Fruit fly (Drosophila melanogaster) whole organism, prepupa: ENCODE data around the gene Tsp.
A peak's percentile ranks its signal among the peaks of the same experiment; 100 is the strongest.

Source experiments
- CG10631 ChIP-seq: fragments of 200-800 bp; sonication (Bioruptor generic); optimal IDR thresholded peaks from 2 replicates; lab custom pipeline; 2016; ENCODE audit warnings: missing biosample characterization, missing genetic modification characterization
- CG10669 ChIP-seq: fragments of 200-800 bp; sonication (Bioruptor generic); optimal IDR thresholded peaks from 3 replicates; lab custom pipeline; 2018; ENCODE audit warnings: missing biosample characterization, mild to moderate bottlenecking, missing genetic modification characterization, moderate library complexity
- CG11294 ChIP-seq: fragments of 200-800 bp; sonication (Bioruptor generic); IDR thresholded peaks from 2 replicates; pipeline ENCODE4 v1.3.6; 2022; ENCODE audit warnings: missing biosample characterization, missing genetic modification characterization
- CG11762 ChIP-seq: fragments of 200-800 bp; sonication (Bioruptor generic); optimal IDR thresholded peaks from 3 replicates; lab custom pipeline; 2016; ENCODE audit warnings: missing biosample characterization, missing genetic modification characterization; ENCODE audit not compliant: insufficient read depth
- CG16779 ChIP-seq: fragments of 200-800 bp; sonication (Bioruptor generic); optimal IDR thresholded peaks from 3 replicates; lab custom pipeline; 2017; ENCODE audit warnings: missing biosample characterization, mild to moderate bottlenecking, missing genetic modification characterization
- CG31627 ChIP-seq: fragments of 200-800 bp; sonication (Bioruptor generic); optimal IDR thresholded peaks from 3 replicates; lab custom pipeline; 2016; ENCODE audit warnings: missing biosample characterization, missing genetic modification characterization
- CG32006 ChIP-seq: fragments of 200-800 bp; sonication (Bioruptor generic); optimal IDR thresholded peaks from 3 replicates; lab custom pipeline; 2017; ENCODE audit warnings: missing biosample characterization, mild to moderate bottlenecking, missing genetic modification characterization
- CG34406 ChIP-seq: fragments of 200-800 bp; sonication (Bioruptor generic); optimal IDR thresholded peaks from 3 replicates; lab custom pipeline; 2016; ENCODE audit warnings: missing biosample characterization, missing genetic modification characterization
- CG3919 ChIP-seq: fragments of 200-800 bp; sonication (Bioruptor generic); optimal IDR thresholded peaks from 3 replicates; lab custom pipeline; 2016; ENCODE audit warnings: missing biosample characterization, missing genetic modification characterization
- CG4318 ChIP-seq: fragments of 200-800 bp; sonication (Bioruptor generic); optimal IDR thresholded peaks from 3 replicates; lab custom pipeline; 2017; ENCODE audit warnings: missing biosample characterization, mild to moderate bottlenecking, missing genetic modification characterization
- CG6163 ChIP-seq: fragments of 200-800 bp; sonication (Bioruptor generic); IDR thresholded peaks from 3 replicates; pipeline ENCODE4 v1.3.6; 2022; ENCODE audit warnings: missing biosample characterization, missing genetic modification characterization
- CG6792 ChIP-seq: fragments of 200-800 bp; sonication (Bioruptor generic); optimal IDR thresholded peaks from 3 replicates; lab custom pipeline; 2016; ENCODE audit warnings: missing biosample characterization, missing genetic modification characterization
- CG6808 ChIP-seq: fragments of 200-800 bp; sonication (Bioruptor generic); optimal IDR thresholded peaks from 3 replicates; lab custom pipeline; 2017; ENCODE audit warnings: missing biosample characterization, missing genetic modification characterization, mild to moderate bottlenecking, moderate library complexity, missing genetic modification reagents
- CG7368 ChIP-seq: fragments of 200-800 bp; sonication (Bioruptor generic); optimal IDR thresholded peaks from 3 replicates; lab custom pipeline; 2016; ENCODE audit warnings: missing biosample characterization, missing genetic modification characterization
- CG8119 ChIP-seq: fragments of 200-800 bp; sonication (Bioruptor generic); IDR thresholded peaks from 3 replicates; pipeline ENCODE4 v1.3.6; 2022; ENCODE audit warnings: missing biosample characterization, missing genetic modification characterization
- CG8632 ChIP-seq: fragments of 200-800 bp; sonication (Bioruptor generic); optimal IDR thresholded peaks from 3 replicates; lab custom pipeline; 2016; ENCODE audit warnings: missing biosample characterization, missing genetic modification characterization
- Eip75B ChIP-seq: fragments of 200-800 bp; sonication (Bioruptor generic); optimal IDR thresholded peaks from 3 replicates; lab custom pipeline; 2016; ENCODE audit warnings: missing biosample characterization, missing genetic modification characterization
- Eip78C ChIP-seq: fragments of 200-800 bp; sonication (Bioruptor generic); peaks from one replicate; lab custom pipeline; 2016; ENCODE audit warnings: missing biosample characterization, missing genetic modification characterization
- Ets21C ChIP-seq: fragments of 200-800 bp; sonication (Bioruptor generic); optimal IDR thresholded peaks from 3 replicates; lab custom pipeline; 2016; ENCODE audit warnings: missing biosample characterization, missing genetic modification characterization
- Gug ChIP-seq: fragments of 200-800 bp; sonication (Bioruptor generic); IDR thresholded peaks from 2 replicates; pipeline ENCODE4 v1.3.6; 2022; ENCODE audit warnings: missing biosample characterization, missing genetic modification characterization
- Hr38 ChIP-seq: sonication (Bioruptor generic); optimal IDR thresholded peaks from 2 replicates; lab custom pipeline; 2016; ENCODE audit warnings: missing biosample characterization, missing genetic modification characterization
- Hr39 ChIP-seq: fragments of 200-800 bp; sonication (Bioruptor generic); optimal IDR thresholded peaks from 2 replicates; lab custom pipeline; 2016; ENCODE audit warnings: missing biosample characterization, missing genetic modification characterization
- Hr4 ChIP-seq: fragments of 200-800 bp; sonication (Bioruptor generic); optimal IDR thresholded peaks from 3 replicates; lab custom pipeline; 2016; ENCODE audit warnings: missing biosample characterization, missing genetic modification characterization
- Lpt ChIP-seq: fragments of 200-800 bp; sonication (Bioruptor generic); optimal IDR thresholded peaks from 3 replicates; lab custom pipeline; 2016; ENCODE audit warnings: missing biosample characterization, missing genetic modification characterization
- Met ChIP-seq: fragments of 200-800 bp; sonication (Bioruptor generic); optimal IDR thresholded peaks from 3 replicates; lab custom pipeline; 2016; ENCODE audit warnings: missing biosample characterization, missing genetic modification characterization
- Sox102F ChIP-seq: fragments of 200-800 bp; sonication (Bioruptor generic); optimal IDR thresholded peaks from 2 replicates; lab custom pipeline; 2016; ENCODE audit warnings: missing biosample characterization, mild to moderate bottlenecking, missing genetic modification characterization
- Sox15 ChIP-seq: fragments of 200-800 bp; sonication (Bioruptor generic); optimal IDR thresholded peaks from 3 replicates; lab custom pipeline; 2016; ENCODE audit warnings: missing biosample characterization, missing genetic modification characterization
- achi ChIP-seq: fragments of 200-800 bp; sonication (Bioruptor generic); optimal IDR thresholded peaks from 3 replicates; lab custom pipeline; 2016; ENCODE audit warnings: missing biosample characterization, missing genetic modification characterization
- acj6 ChIP-seq: fragments of 200-800 bp; sonication (Bioruptor generic); optimal IDR thresholded peaks from 3 replicates; lab custom pipeline; 2016; ENCODE audit warnings: missing biosample characterization, missing genetic modification characterization
- eg ChIP-seq: fragments of 200-800 bp; sonication (Bioruptor generic); IDR thresholded peaks from 3 replicates; pipeline ENCODE4 v1.3.6; 2022; ENCODE audit warnings: missing biosample characterization, missing genetic modification characterization
- esn ChIP-seq: fragments of 200-800 bp; sonication (Bioruptor generic); optimal IDR thresholded peaks from 2 replicates; lab custom pipeline; 2016; ENCODE audit warnings: missing biosample characterization, mild to moderate bottlenecking, missing genetic modification characterization, moderate library complexity
- fd85E ChIP-seq: fragments of 200-800 bp; sonication (Bioruptor generic); optimal IDR thresholded peaks from 3 replicates; lab custom pipeline; 2016; ENCODE audit warnings: missing biosample characterization, missing genetic modification characterization
- pdm3 ChIP-seq: fragments of 200-800 bp; sonication (Bioruptor generic); optimal IDR thresholded peaks from 3 replicates; lab custom pipeline; 2016; ENCODE audit warnings: missing biosample characterization, missing genetic modification characterization
- salr ChIP-seq, 2 experiments: fragments of 200-800 bp; sonication (Bioruptor generic); optimal IDR thresholded peaks; 3 replicates each; lab custom pipeline; 2016 to 2018; ENCODE audit warnings: missing biosample characterization in 2 of 2, missing genetic modification characterization in 2 of 2, mild to moderate bottlenecking in 1 of 2
- spab ChIP-seq: fragments of 200-800 bp; sonication (Bioruptor generic); optimal IDR thresholded peaks from 2 replicates; lab custom pipeline; 2017; ENCODE audit warnings: missing biosample characterization, mild to moderate bottlenecking, missing genetic modification characterization, missing genetic modification reagents
- ss ChIP-seq, 2 experiments: fragments of 200-800 bp; sonication (Bioruptor generic); optimal IDR thresholded peaks; 2 replicates in 1 of 2; 3 replicates in 1 of 2; lab custom pipeline; 2017 to 2018; ENCODE audit warnings: mild to moderate bottlenecking in 2 of 2, missing biosample characterization in 2 of 2, missing genetic modification characterization in 2 of 2, moderate library complexity in 1 of 2
- svp ChIP-seq: fragments of 200-800 bp; sonication (Bioruptor generic); peaks from one replicate; lab custom pipeline; 2016; ENCODE audit warnings: missing biosample characterization, missing genetic modification characterization
- topi ChIP-seq: fragments of 200-800 bp; sonication (Bioruptor generic); optimal IDR thresholded peaks from 3 replicates; lab custom pipeline; 2016; ENCODE audit warnings: missing biosample characterization, missing genetic modification characterization
- vri ChIP-seq: fragments of 200-800 bp; sonication (Bioruptor generic); optimal IDR thresholded peaks from 3 replicates; lab custom pipeline; 2016; ENCODE audit warnings: missing biosample characterization, mild to moderate bottlenecking, missing genetic modification characterization

The Tsp gene

dm6 chr2L:6667719-6668325 is 41.1 kb downstream of the Tsp start, which contains the start of gene Galt (continued):
- TF ChIP-seq ss (GFP tag; optimal IDR thresholded peaks at IDR 0.05; lab: Kevin White, UChicago) (peak in 1 of 2 experiments; percentile 64), vri (peak; percentile 33), CG6163 (GFP tag; lab: Robert Waterston, UW) (peak; percentile 61; the same call in 2 of the 3 replicates), Hr4 (no peak), CG6792 (GFP tag; lab: Kevin White, UChicago) (peak; percentile 36), CG11762 (GFP tag; lab: Kevin White, UChicago) (no peak), CG6808 (GFP tag; lab: Kevin White, UChicago) (no peak), CG16779 (tag; lab: Kevin White, UChicago) (peak; percentile 37), Sox102F (GFP tag; lab: Kevin White, UChicago) (no peak), Sox15 (GFP tag; lab: Kevin White, UChicago) (no peak), Ets21C (GFP tag; lab: Kevin White, UChicago) (no peak), Lpt (GFP tag; lab: Kevin White, UChicago) (no peak), eg (no peak; the same call in 2 of the 3 replicates), CG3919 (no peak), CG31627 (GFP tag; lab: Kevin White, UChicago) (peak; percentile 8), Hr38 (GFP tag; lab: Kevin White, UChicago) (no peak), CG8632 (GFP tag; lab: Kevin White, UChicago) (peak; percentile 35), CG8119 (GFP tag; lab: Robert Waterston, UW) (peak; percentile 23; the same call in 2 of the 3 replicates)

dm6 chr2L:6663562-6664051 is 45.3 kb downstream of the Tsp start, which contains the start of the genes CG13771, CG34310 and cup:
TSS of gene CG13771 (minus strand) at chr2L:6663612.
TSS of gene CG34310 (plus strand) at chr2L:6663664.
TSS of gene cup (plus strand) at chr2L:6663664.
- TF ChIP-seq Eip78C (GFP tag; lab: Kevin White, UChicago): peak; percentile 54
- TF ChIP-seq Lpt (GFP tag; lab: Kevin White, UChicago): no peak

- peak; percentile 100 for TF ChIP-seq svp
- TF ChIP-seq vri: peak; percentile 82
- no peak for TF ChIP-seq CG34406 (GFP tag; lab: Kevin White, UChicago)
- TF ChIP-seq Gug (GFP tag; lab: Robert Waterston, UW): no peak
Measured at dm6 chr2L:6657969-6658748, 50.7 kb downstream of the Tsp start, which contains the start of the genes CG31636 and Ube4A. TSS of gene CG31636 (minus strand) at chr2L:6658152. TSS of gene Ube4A (plus strand) at chr2L:6658517.

dm6 chr2L:6656264-6656676 is 52.6 kb downstream of the Tsp start, which contains the start of gene CG31633:
TSS of gene CG31633 (minus strand) at chr2L:6656321.
- TF ChIP-seq CG32006 (GFP tag; lab: Kevin White, UChicago) (no peak), achi (GFP tag; lab: Kevin White, UChicago) (peak; percentile 92), CG16779 (tag; lab: Kevin White, UChicago) (no peak)

- TF ChIP-seq acj6 (GFP tag; lab: Kevin White, UChicago): no peak
- no peak for TF ChIP-seq CG4318 (GFP tag; lab: Kevin White, UChicago)
- TF ChIP-seq CG6163 (GFP tag; lab: Robert Waterston, UW): peak; percentile 39; the same call in 1 of the 3 replicates
- no peak for TF ChIP-seq CG10631 (GFP tag; lab: Kevin White, UChicago)
- TF ChIP-seq Hr39 (GFP tag; lab: Kevin White, UChicago): no peak
- no peak for TF ChIP-seq CG6792 (GFP tag; lab: Kevin White, UChicago)
- no peak for TF ChIP-seq CG10669
- TF ChIP-seq esn: peak; percentile 11
- TF ChIP-seq Met (GFP tag; lab: Kevin White, UChicago): no peak
- no peak for TF ChIP-seq Eip75B (GFP tag; lab: Kevin White, UChicago)
- no peak for TF ChIP-seq CG7368
- TF ChIP-seq CG11294 (GFP tag; lab: Robert Waterston, UW): no peak
- no peak for TF ChIP-seq salr (GFP tag; optimal IDR thresholded peaks at IDR 0.05; lab: Kevin White, UChicago)
- no peak for TF ChIP-seq fd85E
- no peak for TF ChIP-seq CG11762 (GFP tag; lab: Kevin White, UChicago)
- peak; percentile 83 for TF ChIP-seq svp
- no peak for TF ChIP-seq Hr4
- TF ChIP-seq topi (GFP tag; lab: Kevin White, UChicago): no peak
- no peak for TF ChIP-seq pdm3 (GFP tag; lab: Kevin White, UChicago)
- TF ChIP-seq spab (GFP tag; lab: Kevin White, UChicago): no peak
Measured at dm6 chr2L:6649085-6649754, 59.7 kb downstream of the Tsp start, which contains the start of the genes CG31635 and Tango1. TSS of gene CG31635 (minus strand) at chr2L:6649114. TSS of gene Tango1 (plus strand) at chr2L:6649388.
